Worm (Caenorhabditis elegans): Measurements from ENCODE around the gene str-263.

The str-263 gene

DNA sequence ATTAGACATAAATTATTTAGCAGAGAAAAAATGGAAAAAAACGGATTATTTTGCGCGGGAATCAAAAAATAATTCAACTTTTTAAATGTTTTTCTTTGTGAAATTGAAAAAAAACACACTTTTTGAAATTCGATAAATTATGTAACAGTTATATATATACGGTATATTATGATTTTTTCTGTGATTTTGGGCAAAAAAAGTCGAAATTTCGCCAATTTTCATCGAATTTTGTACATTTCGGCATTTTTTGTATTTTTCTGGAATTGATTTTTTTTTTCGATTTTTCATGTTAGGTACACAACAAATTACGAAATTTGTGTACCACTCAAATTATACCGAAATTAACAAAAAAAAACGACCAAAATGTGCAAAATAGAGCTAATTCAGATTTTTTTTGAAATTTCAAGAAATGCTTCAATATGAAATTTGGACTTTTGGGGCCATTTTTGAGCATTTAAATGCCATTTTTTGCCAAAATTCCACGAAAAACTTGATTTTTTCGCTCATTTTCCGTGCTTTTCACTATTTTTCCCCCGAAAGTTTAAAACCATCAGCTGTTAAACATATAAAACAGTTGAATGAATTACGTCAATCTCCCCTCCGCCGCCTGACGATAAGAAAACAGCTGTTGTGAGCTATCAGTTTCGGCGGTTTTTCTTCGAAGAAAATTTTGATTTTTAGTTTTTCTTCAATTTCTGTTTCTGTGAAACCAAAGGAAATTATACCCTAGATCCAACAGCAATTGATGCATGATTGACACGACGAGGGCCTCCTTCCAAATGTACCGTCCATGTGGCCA lies 45.5 kb downstream of the str-263 start:
- TF ChIP-seq lsy-2 (tag; optimal IDR thresholded peaks at IDR 0.05) (no peak), ceh-44 (GFP tag; IDR thresholded peaks at IDR 0.05) (no peak), dmd-6 (GFP tag; IDR thresholded peaks at IDR 0.05) (peak; percentile 49), R02D3.7 (tag; optimal IDR thresholded peaks at IDR 0.05) (no peak), aha-1 (tag) (peak; percentile 98), hlh-11 (tag; optimal IDR thresholded peaks at IDR 0.05) (peak; percentile 49), nhr-76 (tag; optimal IDR thresholded peaks at IDR 0.05) (no peak), nhr-11 (tag; optimal IDR thresholded peaks at IDR 0.05) (peak; percentile 4), nhr-237 (tag; optimal IDR thresholded peaks at IDR 0.05) (no peak), snpc-4 (tag; optimal IDR thresholded peaks at IDR 0.05) (no peak)

DNA sequence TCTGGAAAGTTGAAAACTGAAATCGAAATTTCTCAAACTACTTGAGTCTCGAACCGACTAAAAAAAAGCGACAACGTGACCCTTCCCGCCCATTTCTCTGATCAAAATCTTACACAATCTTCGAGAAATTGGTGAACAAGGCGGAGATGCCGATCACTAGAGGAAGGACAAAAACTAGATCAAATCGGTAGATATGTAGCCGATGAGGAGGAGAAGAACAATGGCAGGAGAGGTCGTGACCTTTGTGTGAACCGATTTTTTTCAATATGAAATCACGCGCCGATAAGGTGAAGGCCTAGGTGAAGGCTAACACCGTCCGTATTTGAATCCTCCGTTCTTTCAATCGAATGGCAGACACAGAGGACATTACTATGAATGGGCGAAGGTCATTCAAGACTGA lies 48.0 kb downstream of the str-263 start:
- peak; percentile 10 for TF ChIP-seq hlh-11 (tag; optimal IDR thresholded peaks at IDR 0.05)
- no peak for TF ChIP-seq lin-15B (tag; optimal IDR thresholded peaks at IDR 0.05)
- 0 out of 2 replicates have a peak, but pooled peaks have one; percentile 6 for TF ChIP-seq nhr-41 (GFP tag; IDR thresholded peaks at IDR 0.05)
- no peak for TF ChIP-seq nhr-77 (tag; optimal IDR thresholded peaks at IDR 0.05)
- TF ChIP-seq zfp-3 (GFP tag; conservative IDR thresholded peaks at IDR 0.05), result no peak
- TF ChIP-seq egl-27 (tag; optimal IDR thresholded peaks at IDR 0.05), result no peak
- no peak for TF ChIP-seq daf-16 (GFP tag; optimal IDR thresholded peaks at IDR 0.05)
- no peak for TF ChIP-seq daf-16 (tag; optimal IDR thresholded peaks at IDR 0.05)
- TF ChIP-seq zag-1 (tag; optimal IDR thresholded peaks at IDR 0.05), result no peak
- TF ChIP-seq nhr-42 (GFP tag; IDR thresholded peaks at IDR 0.05), result no peak
- TF ChIP-seq gei-8 (GFP tag; optimal IDR thresholded peaks at IDR 0.05), result no peak
- no peak for TF ChIP-seq madf-9 (GFP tag; conservative IDR thresholded peaks at IDR 0.05)
- TF ChIP-seq tra-1 (GFP tag; IDR thresholded peaks at IDR 0.05), result 0 out of 2 replicates have a peak, but pooled peaks have one; percentile 7
- no peak for TF ChIP-seq lin-39 (tag; optimal IDR thresholded peaks at IDR 0.05)
- no peak for TF ChIP-seq ZK546.5 (tag; optimal IDR thresholded peaks at IDR 0.05)
- no peak for TF ChIP-seq F10B5.3 (tag; optimal IDR thresholded peaks at IDR 0.05)
- TF ChIP-seq nhr-25 (tag; optimal IDR thresholded peaks at IDR 0.05; ENCODE audit: borderline replicate concordance, insufficient read depth), result peak; percentile 94
- peak; percentile 55 for TF ChIP-seq hlh-30 (tag; optimal IDR thresholded peaks at IDR 0.05; ENCODE audit: insufficient read depth)
- TF ChIP-seq mep-1 (tag; optimal IDR thresholded peaks at IDR 0.05), result peak; percentile 44
- peak; percentile 20 for TF ChIP-seq nhr-28 (tag; optimal IDR thresholded peaks at IDR 0.05)
- no peak for TF ChIP-seq T20F7.1 (GFP tag; optimal IDR thresholded peaks at IDR 0.05)
- TF ChIP-seq unc-62 (GFP tag; optimal IDR thresholded peaks at IDR 0.05 in 1 of 2), result peak in 1 of 2 experiments; percentile 97
- no peak for TF ChIP-seq unc-62 (tag; optimal IDR thresholded peaks at IDR 0.05)
- no peak for TF ChIP-seq arid-1 (GFP tag; conservative IDR thresholded peaks at IDR 0.05)
- no peak for TF ChIP-seq sdz-12 (GFP tag; optimal IDR thresholded peaks at IDR 0.05)
- TF ChIP-seq nhr-102 (tag; optimal IDR thresholded peaks at IDR 0.05), result no peak
- TF ChIP-seq tag-97 (GFP tag; IDR thresholded peaks at IDR 0.05), result no peak

- TF ChIP-seq aha-1 (tag) (peak; percentile 80), T26A8.4 (GFP tag; IDR thresholded peaks at IDR 0.05) (peak; percentile 17; the same call in 1 of the 2 replicates), aly-2 (tag; optimal IDR thresholded peaks at IDR 0.05) (no peak), tra-1 (GFP tag; IDR thresholded peaks at IDR 0.05) (0 out of 2 replicates have a peak, but pooled peaks have one; percentile 32)
These were observed 48.6 kb downstream of the str-263 start for ce11 chrV:15661580-15661979.

Measured in whole organism, L4 larva.